Worm (Caenorhabditis elegans) whole organism, L2 larva: Measurements from ENCODE around the gene F08G12.3.

ENCODE experiments used
- C34F6.9 ChIP-seq: fragments of 150-350 bp; optimal IDR thresholded peaks from 2 replicates; lab custom pipeline; 2014; ENCODE audit warnings: missing biosample characterization, missing genetic modification characterization
- R02D3.7 ChIP-seq: fragments of 150-350 bp; optimal IDR thresholded peaks from 2 replicates; lab custom pipeline; 2014; ENCODE audit warnings: missing biosample characterization, missing genetic modification characterization
- Y55F3AM.14 ChIP-seq: fragments of 200-800 bp; sonication (Bioruptor generic); optimal IDR thresholded peaks from 2 replicates; lab custom pipeline; 2018; ENCODE audit warnings: mild to moderate bottlenecking, missing genetic modification characterization, missing compliant biosample characterization
- alr-1 ChIP-seq: fragments of 150-350 bp; optimal IDR thresholded peaks from 2 replicates; lab custom pipeline; 2014; ENCODE audit warnings: missing biosample characterization, missing genetic modification characterization
- ama-1 ChIP-seq: fragments of 150-350 bp; optimal IDR thresholded peaks from 2 replicates; lab custom pipeline; 2018; ENCODE audit warnings: inconsistent platforms
- ceh-16 ChIP-seq: fragments of 150-350 bp; optimal IDR thresholded peaks from 2 replicates; lab custom pipeline; 2014; ENCODE audit warnings: missing biosample characterization, missing genetic modification characterization
- ceh-82 ChIP-seq: fragments of 150-350 bp; optimal IDR thresholded peaks from 2 replicates; lab custom pipeline; 2014; ENCODE audit warnings: missing biosample characterization, missing genetic modification characterization
- dmd-4 ChIP-seq: sonication (generic microtip); optimal IDR thresholded peaks from 2 replicates; lab custom pipeline; 2017; ENCODE audit warnings: missing biosample characterization, missing genetic modification characterization
- elt-1 ChIP-seq: fragments of 150-350 bp; optimal IDR thresholded peaks from 2 replicates; lab custom pipeline; 2014; ENCODE audit warnings: missing biosample characterization, missing genetic modification characterization
- fos-1 ChIP-seq: fragments of 150-350 bp; optimal IDR thresholded peaks from 2 replicates; lab custom pipeline; 2014; ENCODE audit warnings: missing biosample characterization, missing genetic modification characterization
- lin-39 ChIP-seq: fragments of 150-350 bp; optimal IDR thresholded peaks from 2 replicates; lab custom pipeline; 2014; ENCODE audit warnings: missing biosample characterization, missing genetic modification reagents, missing genetic modification characterization
- lsy-2 ChIP-seq, 2 experiments: fragments of 150-350 bp in 1 of 2; sonication (generic microtip) in 1 of 2; optimal IDR thresholded peaks; 2 replicates each; lab custom pipeline; 2014 to 2017; ENCODE audit warnings: missing biosample characterization in 2 of 2, missing genetic modification characterization in 2 of 2
- mab-5 ChIP-seq: fragments of 150-350 bp; optimal IDR thresholded peaks from 2 replicates; lab custom pipeline; 2014; ENCODE audit warnings: missing biosample characterization, missing genetic modification characterization
- mbf-1 ChIP-seq: sonication (generic microtip); optimal IDR thresholded peaks from 2 replicates; lab custom pipeline; 2017; ENCODE audit warnings: missing biosample characterization, missing genetic modification characterization
- nhr-10 ChIP-seq: sonication (generic microtip); optimal IDR thresholded peaks from 2 replicates; lab custom pipeline; 2017; ENCODE audit warnings: missing biosample characterization, missing genetic modification characterization
- nhr-11 ChIP-seq: fragments of 150-350 bp; optimal IDR thresholded peaks from 2 replicates; lab custom pipeline; 2014; ENCODE audit warnings: missing biosample characterization, missing genetic modification characterization
- nhr-12 ChIP-seq: fragments of 150-350 bp; optimal IDR thresholded peaks from 2 replicates; lab custom pipeline; 2014; ENCODE audit warnings: missing biosample characterization, missing genetic modification characterization
- nhr-21 ChIP-seq: fragments of 150-350 bp; optimal IDR thresholded peaks from 2 replicates; lab custom pipeline; 2014; ENCODE audit warnings: missing biosample characterization, missing genetic modification characterization
- nhr-23 ChIP-seq: fragments of 150-350 bp; optimal IDR thresholded peaks from 2 replicates; lab custom pipeline; 2014; ENCODE audit warnings: missing biosample characterization, missing genetic modification reagents, missing genetic modification characterization
- nhr-237 ChIP-seq: fragments of 150-350 bp; optimal IDR thresholded peaks from 2 replicates; lab custom pipeline; 2014; ENCODE audit warnings: missing biosample characterization, missing genetic modification characterization
- nhr-25 ChIP-seq: fragments of 150-350 bp; sonication (generic microtip); optimal IDR thresholded peaks from 3 replicates; lab custom pipeline; 2014; ENCODE audit warnings: missing biosample characterization, missing genetic modification characterization
- nhr-6 ChIP-seq: fragments of 150-350 bp; optimal IDR thresholded peaks from 2 replicates; lab custom pipeline; 2014; ENCODE audit warnings: missing biosample characterization, missing genetic modification characterization
- sem-4 ChIP-seq: fragments of 150-350 bp; optimal IDR thresholded peaks from 2 replicates; lab custom pipeline; 2014; ENCODE audit warnings: missing biosample characterization, missing genetic modification reagents, missing genetic modification characterization
- skn-1 ChIP-seq: sonication (generic microtip); optimal IDR thresholded peaks from 2 replicates; lab custom pipeline; 2017; ENCODE audit warnings: missing biosample characterization, missing genetic modification characterization
- snpc-4 ChIP-seq: fragments of 150-350 bp; optimal IDR thresholded peaks from 2 replicates; lab custom pipeline; 2014; ENCODE audit warnings: missing biosample characterization, missing genetic modification characterization
- unc-39 ChIP-seq: fragments of 150-350 bp; optimal IDR thresholded peaks from 2 replicates; lab custom pipeline; 2014; ENCODE audit warnings: missing biosample characterization, missing genetic modification characterization
- unc-55 ChIP-seq: fragments of 150-350 bp; sonication (generic microtip); optimal IDR thresholded peaks from 3 replicates; lab custom pipeline; 2014; ENCODE audit warnings: missing biosample characterization, missing genetic modification reagents, missing genetic modification characterization
- zag-1 ChIP-seq: fragments of 150-350 bp; optimal IDR thresholded peaks from 2 replicates; lab custom pipeline; 2014; ENCODE audit warnings: missing biosample characterization, missing genetic modification characterization
- ztf-1 ChIP-seq: fragments of 200-800 bp; sonication (Bioruptor generic); conservative IDR thresholded peaks from 2 replicates; pipeline ENCODE4 v1.3.6; 2022; ENCODE audit warnings: missing genetic modification characterization, missing compliant biosample characterization
- ztf-11 ChIP-seq: sonication (generic microtip); optimal IDR thresholded peaks from 2 replicates; lab custom pipeline; 2017; ENCODE audit warnings: missing biosample characterization, missing genetic modification characterization
- ztf-4 ChIP-seq: fragments of 150-350 bp; optimal IDR thresholded peaks from 2 replicates; lab custom pipeline; 2014; ENCODE audit warnings: missing biosample characterization, missing genetic modification characterization

Gene F08G12.3

ce11 chrX:11266711-11267110, 33.3 kb upstream of the F08G12.3 start, which contains the start of gene C03A3.9:
TSS of gene C03A3.9 (plus strand) at chrX:11267011.
- TF ChIP-seq C34F6.9 (no peak), ztf-1 (GFP tag; lab: Robert Waterston, UW) (no peak), nhr-12 (tag; lab: Kevin White, UChicago) (no peak), lin-39 (tag; lab: Kevin White, UChicago) (no peak), ama-1 (lab: Kevin White, UChicago) (no peak), unc-55 (GFP tag; lab: Kevin White, UChicago) (no peak), fos-1 (tag; lab: Kevin White, UChicago) (no peak), unc-39 (tag; lab: Kevin White, UChicago) (no peak), R02D3.7 (tag; lab: Kevin White, UChicago) (no peak), nhr-11 (tag; lab: Kevin White, UChicago) (no peak), elt-1 (no peak), lsy-2 (tag; optimal IDR thresholded peaks at IDR 0.05; lab: Kevin White, UChicago) (no peak), nhr-25 (no peak)

DNA sequence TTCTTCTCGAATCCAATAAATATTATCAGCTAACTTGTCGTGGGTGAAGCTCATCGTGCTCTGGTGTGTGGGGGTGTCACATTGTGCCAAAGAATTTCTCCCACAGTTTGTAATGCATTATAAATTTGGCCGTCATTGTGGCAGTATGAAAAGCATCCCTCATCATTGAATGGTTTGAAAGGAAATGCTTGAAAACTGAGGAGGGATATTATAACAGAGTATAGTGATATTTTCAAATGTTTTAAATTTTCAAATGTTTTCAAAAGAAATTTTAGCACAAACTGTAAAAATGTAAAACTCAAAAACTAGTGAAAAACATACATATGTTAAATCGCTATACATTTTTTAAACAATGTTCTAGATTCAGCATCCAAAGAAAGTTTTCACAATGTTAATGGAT, 31.1 kb upstream of the F08G12.3 start, which contains the start of gene C03A3.3:
TSS of gene C03A3.3 (minus strand) at position 101 of the 400 bp plus-strand sequence.
- TF ChIP-seq ztf-4 (tag; lab: Kevin White, UChicago) (no peak), unc-55 (GFP tag; lab: Kevin White, UChicago) (peak; percentile 31)

- TF ChIP-seq nhr-11 (tag; lab: Kevin White, UChicago), result no peak
- TF ChIP-seq nhr-237 (tag; lab: Kevin White, UChicago), result no peak
- TF ChIP-seq unc-55 (GFP tag; lab: Kevin White, UChicago), result no peak
- TF ChIP-seq nhr-6 (tag; lab: Kevin White, UChicago), result no peak
- TF ChIP-seq lin-39 (tag; lab: Kevin White, UChicago), result no peak
- TF ChIP-seq ama-1 (lab: Kevin White, UChicago), result no peak
- no peak for TF ChIP-seq nhr-23
- no peak for TF ChIP-seq mab-5
- no peak for TF ChIP-seq snpc-4 (tag; lab: Kevin White, UChicago)
- TF ChIP-seq ztf-11 (tag; lab: Kevin White, UChicago), result no peak
- no peak for TF ChIP-seq nhr-25
- TF ChIP-seq ztf-4 (tag; lab: Kevin White, UChicago), result no peak
- TF ChIP-seq ceh-82 (tag; lab: Kevin White, UChicago), result no peak
- TF ChIP-seq, all 48 proteins: peak for 0
These were observed 29.2 kb upstream of the F08G12.3 start, which contains the start of gene ifa-1 for ce11 chrX:11270882-11271281. TSS of gene ifa-1 (plus strand) at chrX:11271182.

ce11 chrX:11279276-11279675, 20.8 kb upstream of the F08G12.3 start, which contains the start of gene F38B2.2:
TSS of gene F38B2.2 (minus strand) at chrX:11279376.
- TF ChIP-seq ceh-16 (tag; lab: Kevin White, UChicago), result no peak
- TF ChIP-seq skn-1, result no peak
- no peak for TF ChIP-seq elt-1
- TF ChIP-seq zag-1, result no peak
- no peak for TF ChIP-seq nhr-10 (tag; lab: Kevin White, UChicago)

DNA sequence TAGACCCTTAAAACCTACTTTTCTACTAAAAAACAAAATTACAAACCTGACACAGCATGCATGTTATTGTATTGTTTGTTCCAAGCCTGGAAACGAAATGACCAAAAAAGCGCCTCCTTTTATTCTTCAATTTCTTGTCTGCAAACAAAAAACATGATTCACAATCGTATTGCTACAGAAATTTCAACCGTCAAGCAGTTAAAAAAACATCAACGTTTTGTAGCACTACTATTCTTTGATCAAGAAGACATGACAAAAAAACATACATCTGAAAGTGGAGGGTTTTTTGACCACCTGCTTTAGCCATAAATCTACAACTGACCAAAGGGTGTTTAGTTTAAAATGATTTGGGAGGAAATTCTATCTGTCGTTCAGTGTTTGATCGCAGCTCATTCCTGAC, 18.9 kb upstream of the F08G12.3 start, which contains the start of gene F38B2.6:
TSS of gene F38B2.6 (minus strand) at position 101 of the 400 bp plus-strand sequence.
- TF ChIP-seq mbf-1 (tag; lab: Kevin White, UChicago) (no peak), unc-55 (GFP tag; lab: Kevin White, UChicago) (no peak), alr-1 (no peak), nhr-21 (tag; lab: Kevin White, UChicago) (no peak), Y55F3AM.14 (GFP tag; lab: Kevin White, UChicago) (no peak), unc-39 (tag; lab: Kevin White, UChicago) (no peak), dmd-4 (no peak), lin-39 (tag; lab: Kevin White, UChicago) (no peak), nhr-23 (no peak), mab-5 (no peak), nhr-11 (tag; lab: Kevin White, UChicago) (no peak), sem-4 (tag; lab: Kevin White, UChicago) (no peak)

DNA sequence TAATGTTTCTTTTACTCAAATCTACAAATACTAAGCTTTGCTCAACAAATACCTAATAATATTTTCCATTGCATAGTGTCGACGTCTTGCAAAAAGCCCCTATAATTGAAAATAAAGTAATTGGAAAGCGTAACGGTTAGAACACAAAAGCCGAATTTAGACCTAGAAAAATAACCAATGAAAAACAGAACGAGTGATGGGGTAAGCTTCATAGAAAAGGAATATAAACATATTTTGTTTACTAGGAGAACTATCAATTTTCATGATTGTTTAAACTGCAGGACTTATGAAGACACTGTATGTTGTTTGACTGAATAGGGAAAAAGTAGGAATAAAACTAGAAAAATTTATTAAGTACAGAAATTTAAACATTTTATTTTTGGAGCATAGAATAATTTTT, 13.8 kb upstream of the F08G12.3 start, which contains the start of gene F38B2.3:
TSS of gene F38B2.3 (minus strand) at position 101 of the 400 bp plus-strand sequence.
- TF ChIP-seq unc-55 (GFP tag; lab: Kevin White, UChicago), result no peak
- TF ChIP-seq skn-1, result no peak
- TF ChIP-seq alr-1, result no peak
- no peak for TF ChIP-seq ztf-1 (GFP tag; lab: Robert Waterston, UW)
- no peak for TF ChIP-seq nhr-10 (tag; lab: Kevin White, UChicago)
- TF ChIP-seq fos-1 (tag; lab: Kevin White, UChicago), result no peak
- TF ChIP-seq, all 48 proteins: peak for 0
